Worm (Caenorhabditis elegans) whole organism, mixed stage, embryonic: Measurements from ENCODE around the gene patr-1.

Experiments used
- drap-1 ChIP-seq: fragments of 200-800 bp; sonication (Bioruptor generic); optimal IDR thresholded peaks from 3 replicates; lab custom pipeline; 2018; ENCODE audit warnings: mild to moderate bottlenecking, missing genetic modification characterization, missing compliant biosample characterization
- elt-3 ChIP-seq: fragments of 150-350 bp; optimal IDR thresholded peaks from 2 replicates; lab custom pipeline; 2014; ENCODE audit warnings: missing biosample characterization, missing genetic modification characterization
- flh-1 ChIP-seq: fragments of 200-800 bp; sonication (Bioruptor generic); optimal IDR thresholded peaks from 2 replicates; lab custom pipeline; 2018; ENCODE audit warnings: mild to moderate bottlenecking, missing genetic modification characterization, moderate library complexity, missing compliant biosample characterization
- ham-2 ChIP-seq: fragments of 200-800 bp; sonication (Bioruptor generic); optimal IDR thresholded peaks from 2 replicates; lab custom pipeline; 2018; ENCODE audit warnings: mild to moderate bottlenecking, missing genetic modification characterization, missing compliant biosample characterization
- nhr-237 ChIP-seq: fragments of 150-350 bp; optimal IDR thresholded peaks from 2 replicates; lab custom pipeline; 2014; ENCODE audit warnings: missing biosample characterization, missing genetic modification characterization
- nhr-28 ChIP-seq: fragments of 150-350 bp; optimal IDR thresholded peaks from 2 replicates; lab custom pipeline; 2014; ENCODE audit warnings: missing biosample characterization, missing genetic modification characterization
- snpc-4 ChIP-seq: fragments of 150-350 bp; optimal IDR thresholded peaks from 2 replicates; lab custom pipeline; 2014; ENCODE audit warnings: missing biosample characterization, missing genetic modification characterization
- sptf-1 ChIP-seq: sonication (generic microtip); optimal IDR thresholded peaks from 2 replicates; lab custom pipeline; 2017; ENCODE audit warnings: mild to moderate bottlenecking, missing genetic modification characterization, moderate library complexity, missing compliant biosample characterization
- unc-39 ChIP-seq: fragments of 150-350 bp; optimal IDR thresholded peaks from 2 replicates; lab custom pipeline; 2014; ENCODE audit warnings: missing biosample characterization, missing genetic modification characterization
- unc-62 ChIP-seq: fragments of 150-350 bp; optimal IDR thresholded peaks from 2 replicates; lab custom pipeline; 2014; ENCODE audit warnings: missing biosample characterization, missing genetic modification reagents, missing genetic modification characterization
- ztf-11 ChIP-seq: fragments of 150-350 bp; optimal IDR thresholded peaks from 2 replicates; lab custom pipeline; 2014; ENCODE audit warnings: missing biosample characterization, missing genetic modification characterization

DNA sequence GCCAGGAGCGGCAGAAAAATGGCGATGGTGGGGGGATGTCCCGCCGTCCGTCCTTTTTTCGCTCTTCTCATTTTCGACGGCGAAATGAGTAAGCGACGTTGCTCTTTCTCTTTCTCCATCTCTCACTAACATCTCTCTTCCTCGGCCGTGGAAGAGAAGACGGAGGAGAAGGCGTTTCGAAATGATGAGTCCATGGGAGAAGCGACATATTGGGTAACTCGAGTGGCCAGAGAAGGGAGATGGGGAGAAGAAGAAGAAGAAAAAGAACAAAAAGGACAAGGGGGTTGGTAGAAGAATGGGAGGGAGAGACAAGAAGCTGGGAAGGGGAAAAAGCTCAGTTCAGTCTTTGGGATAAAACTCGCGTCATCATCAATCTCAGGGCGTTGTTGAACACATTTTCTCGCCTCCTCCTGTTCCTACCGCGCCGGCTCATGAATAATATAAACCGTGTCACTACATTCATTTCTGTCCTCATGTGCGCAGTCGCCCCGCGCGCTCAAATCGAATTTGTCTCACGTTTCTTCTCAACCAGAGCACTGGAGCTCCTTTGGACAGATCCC is 26.0 kb downstream of the patr-1 start:
- peak; percentile 15 for TF ChIP-seq unc-62 (GFP tag; lab: Kevin White, UChicago)
- no peak for TF ChIP-seq nhr-28 (tag; lab: Kevin White, UChicago)
- no peak for TF ChIP-seq unc-39 (tag; lab: Kevin White, UChicago)
- TF ChIP-seq nhr-237: no peak
- no peak for TF ChIP-seq drap-1 (GFP tag; lab: Kevin White, UChicago)
- no peak for TF ChIP-seq ztf-11 (tag; lab: Kevin White, UChicago)
- TF ChIP-seq flh-1 (GFP tag; lab: Kevin White, UChicago): no peak
- no peak for TF ChIP-seq snpc-4 (tag; lab: Kevin White, UChicago)
- TF ChIP-seq ham-2 (GFP tag; lab: Kevin White, UChicago): no peak
- TF ChIP-seq elt-3: no peak
- no peak for TF ChIP-seq sptf-1 (tag; lab: Kevin White, UChicago)
